Worm (Caenorhabditis elegans): ENCODE data around the gene rrp-8.

The rrp-8 gene

ce11 chrIV:396373-396772 is at the start of gene rrp-8:
rrp-8 (plus strand) TSS chrIV:396545.
- TF ChIP-seq cog-1 (tag; optimal IDR thresholded peaks at IDR 0.05) (no peak), ztf-23 (GFP tag; IDR thresholded peaks at IDR 0.05) (no peak), ztf-29 (GFP tag; IDR thresholded peaks at IDR 0.05) (no peak)

- TF ChIP-seq ztf-23 (GFP tag; IDR thresholded peaks at IDR 0.05) (no peak), cog-1 (tag; optimal IDR thresholded peaks at IDR 0.05) (no peak), ztf-29 (GFP tag; IDR thresholded peaks at IDR 0.05) (no peak), ref-1 (GFP tag; conservative IDR thresholded peaks at IDR 0.05) (no peak), T22C8.4 (GFP tag; IDR thresholded peaks at IDR 0.05) (no peak), flt-1 (GFP tag; IDR thresholded peaks at IDR 0.05) (no peak), tab-1 (GFP tag; IDR thresholded peaks at IDR 0.05) (no peak), klf-2 (GFP tag; conservative IDR thresholded peaks at IDR 0.05) (no peak), med-1 (GFP tag; optimal IDR thresholded peaks at IDR 0.05; ENCODE audit: insufficient read depth) (no peak)
These were observed 31.4 kb upstream of the rrp-8 start for ce11 chrIV:364983-365382.

- peak; percentile 25 for TF ChIP-seq cog-1 (tag; optimal IDR thresholded peaks at IDR 0.05)
- no peak for TF ChIP-seq T22C8.4 (GFP tag; IDR thresholded peaks at IDR 0.05)
These were observed 29.9 kb upstream of the rrp-8 start for ce11 chrIV:366406-366805.

ce11 chrIV:372146-372789 is 24.1 kb upstream of the rrp-8 start:
- TF ChIP-seq klf-2 (GFP tag; conservative IDR thresholded peaks at IDR 0.05) (no peak), ztf-23 (GFP tag; IDR thresholded peaks at IDR 0.05) (0 out of 2 replicates have a peak, but pooled peaks have one; percentile 47), med-1 (GFP tag; optimal IDR thresholded peaks at IDR 0.05; ENCODE audit: insufficient read depth) (no peak), cog-1 (tag; optimal IDR thresholded peaks at IDR 0.05) (peak; percentile 22), flt-1 (GFP tag; IDR thresholded peaks at IDR 0.05) (peak; percentile 21; the same call in 1 of the 2 replicates)

ce11 chrIV:373963-374362 is 22.4 kb upstream of the rrp-8 start:
- TF ChIP-seq ztf-23 (GFP tag; IDR thresholded peaks at IDR 0.05) (no peak), klf-2 (GFP tag; conservative IDR thresholded peaks at IDR 0.05) (no peak), ztf-29 (GFP tag; IDR thresholded peaks at IDR 0.05) (no peak), flt-1 (GFP tag; IDR thresholded peaks at IDR 0.05) (no peak), tab-1 (GFP tag; IDR thresholded peaks at IDR 0.05) (no peak), ref-1 (GFP tag; conservative IDR thresholded peaks at IDR 0.05) (no peak), med-1 (GFP tag; optimal IDR thresholded peaks at IDR 0.05; ENCODE audit: insufficient read depth) (no peak), T22C8.4 (GFP tag; IDR thresholded peaks at IDR 0.05) (no peak), cog-1 (tag; optimal IDR thresholded peaks at IDR 0.05) (no peak)

- no peak for TF ChIP-seq flt-1 (GFP tag; IDR thresholded peaks at IDR 0.05)
- no peak for TF ChIP-seq T22C8.4 (GFP tag; IDR thresholded peaks at IDR 0.05)
- TF ChIP-seq cog-1 (tag; optimal IDR thresholded peaks at IDR 0.05), result no peak
- TF ChIP-seq tab-1 (GFP tag; IDR thresholded peaks at IDR 0.05), result no peak
- TF ChIP-seq klf-2 (GFP tag; conservative IDR thresholded peaks at IDR 0.05), result no peak
- TF ChIP-seq ztf-23 (GFP tag; IDR thresholded peaks at IDR 0.05), result no peak
- no peak for TF ChIP-seq ztf-29 (GFP tag; IDR thresholded peaks at IDR 0.05)
- no peak for TF ChIP-seq ref-1 (GFP tag; conservative IDR thresholded peaks at IDR 0.05)
- TF ChIP-seq med-1 (GFP tag; optimal IDR thresholded peaks at IDR 0.05; ENCODE audit: insufficient read depth), result no peak
These were observed 20.4 kb upstream of the rrp-8 start, which contains the start of gene fln-1 for ce11 chrIV:375915-376314. fln-1 (minus strand) TSS chrIV:376015.

ce11 chrIV:377791-378190 is 18.6 kb upstream of the rrp-8 start:
- TF ChIP-seq klf-2 (GFP tag; conservative IDR thresholded peaks at IDR 0.05) (no peak), T22C8.4 (GFP tag; IDR thresholded peaks at IDR 0.05) (no peak), ztf-29 (GFP tag; IDR thresholded peaks at IDR 0.05) (no peak), ref-1 (GFP tag; conservative IDR thresholded peaks at IDR 0.05) (no peak), flt-1 (GFP tag; IDR thresholded peaks at IDR 0.05) (no peak), tab-1 (GFP tag; IDR thresholded peaks at IDR 0.05) (no peak), med-1 (GFP tag; optimal IDR thresholded peaks at IDR 0.05; ENCODE audit: insufficient read depth) (no peak), ztf-23 (GFP tag; IDR thresholded peaks at IDR 0.05) (no peak), cog-1 (tag; optimal IDR thresholded peaks at IDR 0.05) (no peak)

- TF ChIP-seq ztf-29 (GFP tag; IDR thresholded peaks at IDR 0.05) (no peak), ztf-23 (GFP tag; IDR thresholded peaks at IDR 0.05) (no peak), T22C8.4 (GFP tag; IDR thresholded peaks at IDR 0.05) (no peak), med-1 (GFP tag; optimal IDR thresholded peaks at IDR 0.05; ENCODE audit: insufficient read depth) (no peak)
These were observed 18.0 kb upstream of the rrp-8 start for ce11 chrIV:378367-378766.

- TF ChIP-seq ztf-23 (GFP tag; IDR thresholded peaks at IDR 0.05), result no peak
- no peak for TF ChIP-seq ref-1 (GFP tag; conservative IDR thresholded peaks at IDR 0.05)
- no peak for TF ChIP-seq med-1 (GFP tag; optimal IDR thresholded peaks at IDR 0.05; ENCODE audit: insufficient read depth)
- no peak for TF ChIP-seq klf-2 (GFP tag; conservative IDR thresholded peaks at IDR 0.05)
- TF ChIP-seq cog-1 (tag; optimal IDR thresholded peaks at IDR 0.05), result no peak
These were observed 17.5 kb upstream of the rrp-8 start for ce11 chrIV:378838-379237.

- TF ChIP-seq ztf-23 (GFP tag; IDR thresholded peaks at IDR 0.05) (no peak), T22C8.4 (GFP tag; IDR thresholded peaks at IDR 0.05) (no peak), flt-1 (GFP tag; IDR thresholded peaks at IDR 0.05) (no peak), cog-1 (tag; optimal IDR thresholded peaks at IDR 0.05) (no peak), ztf-29 (GFP tag; IDR thresholded peaks at IDR 0.05) (no peak), tab-1 (GFP tag; IDR thresholded peaks at IDR 0.05) (no peak), ref-1 (GFP tag; conservative IDR thresholded peaks at IDR 0.05) (no peak), klf-2 (GFP tag; conservative IDR thresholded peaks at IDR 0.05) (no peak), med-1 (GFP tag; optimal IDR thresholded peaks at IDR 0.05; ENCODE audit: insufficient read depth) (no peak)
These were observed 16.7 kb upstream of the rrp-8 start for ce11 chrIV:379605-380004.

All from whole organism, midembryonic.